Fruit fly (Drosophila melanogaster): Measurements from ENCODE around the gene Ugt316A1.

Gene Ugt316A1

DNA sequence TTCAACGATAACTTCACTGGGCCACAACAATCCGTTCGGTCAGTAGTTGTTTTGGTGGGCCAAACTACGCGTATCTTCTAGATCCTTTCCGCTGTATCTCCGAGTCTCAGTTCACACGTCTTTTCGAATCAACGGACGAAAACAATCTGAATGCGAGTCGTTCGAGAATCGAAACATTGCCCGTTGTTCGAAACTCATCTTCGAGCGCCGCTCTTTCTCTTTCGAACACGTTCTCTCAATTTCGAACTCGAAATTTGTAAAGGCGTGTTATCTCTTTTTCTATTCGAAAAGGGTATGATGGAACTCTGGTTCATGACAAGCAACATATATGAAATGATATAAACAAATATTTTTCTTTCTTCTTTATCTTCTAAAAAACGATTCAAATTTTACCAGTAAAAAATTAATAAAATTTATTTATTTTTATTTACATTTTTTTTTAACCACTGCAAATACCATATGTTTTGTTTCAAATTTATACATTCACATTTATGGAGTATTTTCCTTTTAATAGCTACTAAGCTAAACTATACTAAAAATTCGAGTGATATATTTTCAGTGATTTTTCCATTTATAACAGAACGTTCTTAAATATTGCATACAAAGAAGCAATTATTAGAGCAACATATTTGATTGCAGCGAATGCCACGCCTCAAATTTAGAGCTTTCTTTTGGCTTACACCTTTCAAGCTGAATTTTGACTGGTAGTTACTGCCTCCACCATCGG is 17.2 kb downstream of the Ugt316A1 start, which contains the start of gene nkd:
nkd (minus strand) TSS at position 151 of the 727 bp plus-strand sequence.
- TF ChIP-seq CG13204 (GFP tag; optimal IDR thresholded peaks at IDR 0.05) (peak; percentile 29), CG4496 (GFP tag; IDR thresholded peaks at IDR 0.05) (peak; percentile 87), CG14655 (GFP tag; optimal IDR thresholded peaks at IDR 0.05) (peak; percentile 76), CG17806 (tag; optimal IDR thresholded peaks at IDR 0.05) (peak; percentile 88), CG15710 (tag; optimal IDR thresholded peaks at IDR 0.05) (peak; percentile 85), CG9948 (tag; optimal IDR thresholded peaks at IDR 0.05) (peak; percentile 79), Pif1A (GFP tag; optimal IDR thresholded peaks at IDR 0.05) (peak; percentile 68), Snoo (tag; optimal IDR thresholded peaks at IDR 0.05) (peak; percentile 82), fd96Ca (GFP tag; IDR thresholded peaks at IDR 0.05) (no peak; the same call in 2 of the 3 replicates), rn (GFP tag; IDR thresholded peaks at IDR 0.05) (0 out of 2 replicates have a peak, but pooled peaks have one; percentile 20), Ets98B (GFP tag; IDR thresholded peaks at IDR 0.05) (peak; percentile 91), CG34367 (tag; optimal IDR thresholded peaks at IDR 0.05) (peak; percentile 78), CG32121 (GFP tag; IDR thresholded peaks at IDR 0.05) (peak; percentile 91), D1 (tag; optimal IDR thresholded peaks at IDR 0.05) (peak; percentile 92), gl (tag; optimal IDR thresholded peaks at IDR 0.05) (peak; percentile 17), CG12605 (GFP tag; IDR thresholded peaks at IDR 0.05) (peak; percentile 85), Pif1B (GFP tag; optimal IDR thresholded peaks at IDR 0.05) (peak; percentile 71), CG8301 (tag; optimal IDR thresholded peaks at IDR 0.05) (peak; percentile 76), CG8159 (tag; optimal IDR thresholded peaks at IDR 0.05) (peak; percentile 85), EcR (GFP tag; optimal IDR thresholded peaks at IDR 0.05) (peak; percentile 49), CG10348 (GFP tag; IDR thresholded peaks at IDR 0.05) (no peak)

DNA sequence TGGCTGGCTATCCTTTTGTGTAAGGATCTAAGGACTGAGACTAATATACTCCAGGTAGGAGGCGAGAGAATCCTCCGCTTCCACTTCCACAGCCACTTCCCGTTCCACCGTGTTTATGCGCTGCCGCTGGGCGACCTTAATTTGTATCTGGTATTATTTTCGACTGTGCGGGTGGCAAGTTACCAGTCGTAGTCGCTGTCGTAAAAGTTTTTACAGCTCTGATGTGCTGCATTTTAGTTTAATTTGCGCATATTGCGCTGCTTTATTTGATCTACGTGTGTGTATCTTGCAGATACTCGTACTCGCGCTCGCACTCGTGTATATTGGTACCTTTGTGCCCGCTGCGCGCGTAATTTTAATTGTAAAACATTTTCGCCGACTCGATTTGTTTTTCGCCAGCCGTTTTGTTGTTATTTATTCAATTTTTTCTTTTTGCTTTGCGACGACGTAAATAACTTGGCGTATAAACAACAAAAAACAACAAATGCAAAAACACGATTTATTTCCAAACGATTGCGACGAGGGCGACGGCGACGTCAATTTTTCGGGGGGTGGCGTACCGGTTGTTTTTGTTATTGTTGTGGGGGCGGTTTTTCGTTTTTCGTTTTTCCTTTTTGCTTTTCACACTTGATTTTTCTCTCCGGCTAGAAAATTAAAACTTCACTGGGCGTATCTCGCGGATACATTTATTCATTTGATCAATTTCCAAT is 17.9 kb downstream of the Ugt316A1 start:
- peak; percentile 35; the same call in 1 of the 3 replicates for TF ChIP-seq CG4496 (GFP tag; IDR thresholded peaks at IDR 0.05)
- TF ChIP-seq Pif1A (GFP tag; optimal IDR thresholded peaks at IDR 0.05) = no peak
- no peak for TF ChIP-seq Ets98B (GFP tag; IDR thresholded peaks at IDR 0.05)

DNA sequence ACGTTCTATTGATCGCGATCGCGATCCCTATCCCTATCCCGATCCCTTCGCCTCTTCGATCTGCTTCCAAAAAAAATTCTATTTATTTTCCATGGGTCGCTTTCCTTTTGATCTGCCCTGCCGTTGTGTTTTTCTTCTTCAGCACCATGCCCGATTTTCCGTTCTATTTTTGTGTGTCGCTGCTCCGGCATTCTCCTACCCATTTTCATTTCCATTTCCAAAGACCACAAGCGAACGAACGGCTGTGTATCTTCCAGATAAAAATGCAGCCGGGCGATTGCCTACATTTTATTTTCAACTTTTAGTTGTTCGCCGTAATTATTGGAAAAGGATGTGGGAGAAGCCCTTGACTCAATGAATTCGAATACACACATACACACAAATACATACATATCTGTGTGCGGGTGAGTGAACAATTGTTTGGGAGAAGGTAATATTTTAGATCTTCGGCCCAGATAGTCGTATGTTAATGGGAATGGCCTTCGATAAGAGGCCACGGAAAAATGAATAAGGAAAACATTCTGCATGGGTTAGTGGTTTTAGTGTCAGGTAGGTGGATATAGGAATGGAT is 19.1 kb downstream of the Ugt316A1 start:
- no peak for TF ChIP-seq CG32121 (GFP tag; IDR thresholded peaks at IDR 0.05)
- no peak for TF ChIP-seq CG15710 (tag; optimal IDR thresholded peaks at IDR 0.05)
- no peak for TF ChIP-seq CG8159 (tag; optimal IDR thresholded peaks at IDR 0.05)
- no peak for TF ChIP-seq CG4496 (GFP tag; IDR thresholded peaks at IDR 0.05)
- TF ChIP-seq CG9948 (tag; optimal IDR thresholded peaks at IDR 0.05) = no peak
- TF ChIP-seq Pif1A (GFP tag; optimal IDR thresholded peaks at IDR 0.05) = no peak

DNA sequence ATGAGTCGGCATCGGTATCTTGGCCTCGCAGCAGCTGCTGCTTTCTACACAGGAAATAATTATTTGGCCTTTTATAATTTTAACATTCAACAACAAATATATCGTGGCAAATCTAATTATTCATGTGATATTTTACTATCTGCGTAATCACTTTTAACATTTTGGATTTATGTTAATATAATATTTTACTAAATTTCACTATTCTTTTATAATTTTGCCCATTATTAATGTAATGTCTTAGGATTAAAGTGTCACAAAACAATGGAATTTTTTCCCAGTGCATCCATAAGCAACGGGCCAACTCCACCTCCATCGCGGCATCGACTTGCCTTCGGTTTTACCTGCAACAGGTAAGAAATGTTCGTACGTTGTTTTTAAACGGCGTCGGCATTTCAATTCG is 20.1 kb downstream of the Ugt316A1 start:
- TF ChIP-seq CG15710 (tag; optimal IDR thresholded peaks at IDR 0.05) (peak; percentile 97), Pif1A (GFP tag; optimal IDR thresholded peaks at IDR 0.05) (peak; percentile 84), CG12605 (GFP tag; IDR thresholded peaks at IDR 0.05) (peak; percentile 84), CG10348 (GFP tag; IDR thresholded peaks at IDR 0.05) (peak; percentile 38; the same call in 1 of the 2 replicates), CG32121 (GFP tag; IDR thresholded peaks at IDR 0.05) (peak; percentile 88), CG4496 (GFP tag; IDR thresholded peaks at IDR 0.05) (peak; percentile 85), D1 (tag; optimal IDR thresholded peaks at IDR 0.05) (peak; percentile 95), fd96Ca (GFP tag; IDR thresholded peaks at IDR 0.05) (peak; percentile 61; the same call in 1 of the 3 replicates), CG9948 (tag; optimal IDR thresholded peaks at IDR 0.05) (peak; percentile 97), rn (GFP tag; IDR thresholded peaks at IDR 0.05) (peak; percentile 79), CG17806 (tag; optimal IDR thresholded peaks at IDR 0.05) (peak; percentile 96), Snoo (tag; optimal IDR thresholded peaks at IDR 0.05) (peak; percentile 93), CG13204 (GFP tag; optimal IDR thresholded peaks at IDR 0.05) (no peak), Ets98B (GFP tag; IDR thresholded peaks at IDR 0.05) (peak; percentile 82), gl (tag; optimal IDR thresholded peaks at IDR 0.05) (peak; percentile 80), CG34367 (tag; optimal IDR thresholded peaks at IDR 0.05) (peak; percentile 93), EcR (GFP tag; optimal IDR thresholded peaks at IDR 0.05) (no peak), CG8301 (tag; optimal IDR thresholded peaks at IDR 0.05) (peak; percentile 95), Pif1B (GFP tag; optimal IDR thresholded peaks at IDR 0.05) (peak; percentile 91), CG14655 (GFP tag; optimal IDR thresholded peaks at IDR 0.05) (peak; percentile 96), CG8159 (tag; optimal IDR thresholded peaks at IDR 0.05) (peak; percentile 98)

DNA sequence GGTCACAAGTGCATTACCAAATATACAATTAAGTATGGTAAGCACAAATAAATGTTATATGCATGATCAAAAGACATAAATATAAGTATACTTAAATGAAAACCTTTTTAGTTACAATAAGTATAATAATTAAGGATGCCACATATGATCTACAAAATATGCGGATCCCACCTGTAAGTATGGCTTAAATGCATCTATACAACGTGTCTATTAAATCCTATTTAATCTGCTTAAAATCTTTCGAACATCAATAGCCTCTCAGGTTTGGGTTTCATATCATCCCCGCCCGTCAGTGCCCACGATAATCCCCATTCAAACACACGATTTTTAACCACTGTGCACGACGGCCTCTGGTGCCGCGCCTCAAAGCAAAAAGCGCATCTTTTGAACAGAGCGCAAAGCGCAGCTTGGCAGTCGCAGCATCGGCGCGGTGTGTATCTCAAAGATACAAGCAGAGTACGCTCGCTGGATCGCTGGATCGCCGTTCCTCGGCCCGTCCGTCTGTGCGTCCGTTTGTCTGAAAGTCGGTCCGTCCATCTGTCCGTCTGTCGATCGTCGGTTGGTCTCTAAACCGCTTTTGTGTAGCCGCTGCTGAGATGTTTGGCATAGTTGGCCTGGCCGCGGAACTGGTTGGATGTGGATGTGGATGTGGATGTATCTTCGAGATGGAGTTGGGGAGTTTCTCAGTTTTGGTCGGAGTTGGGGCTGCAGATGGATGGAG is 20.8 kb downstream of the Ugt316A1 start:
- TF ChIP-seq D1 (tag; optimal IDR thresholded peaks at IDR 0.05) (peak; percentile 74), CG12605 (GFP tag; IDR thresholded peaks at IDR 0.05) (no peak; the same call in 1 of the 2 replicates), fd96Ca (GFP tag; IDR thresholded peaks at IDR 0.05) (peak; percentile 36; the same call in 1 of the 3 replicates), rn (GFP tag; IDR thresholded peaks at IDR 0.05) (peak; percentile 45; the same call in 1 of the 2 replicates), CG34367 (tag; optimal IDR thresholded peaks at IDR 0.05) (peak; percentile 77), CG15710 (tag; optimal IDR thresholded peaks at IDR 0.05) (peak; percentile 87), EcR (GFP tag; optimal IDR thresholded peaks at IDR 0.05) (peak; percentile 67), Pif1A (GFP tag; optimal IDR thresholded peaks at IDR 0.05) (peak; percentile 90), gl (tag; optimal IDR thresholded peaks at IDR 0.05) (peak; percentile 61), CG14655 (GFP tag; optimal IDR thresholded peaks at IDR 0.05) (peak; percentile 90), CG13204 (GFP tag; optimal IDR thresholded peaks at IDR 0.05) (peak; percentile 98), CG4496 (GFP tag; IDR thresholded peaks at IDR 0.05) (peak; percentile 49; the same call in 1 of the 3 replicates), Snoo (tag; optimal IDR thresholded peaks at IDR 0.05) (peak; percentile 79), Ets98B (GFP tag; IDR thresholded peaks at IDR 0.05) (no peak), CG8159 (tag; optimal IDR thresholded peaks at IDR 0.05) (peak; percentile 93), CG17806 (tag; optimal IDR thresholded peaks at IDR 0.05) (peak; percentile 81), CG10348 (GFP tag; IDR thresholded peaks at IDR 0.05) (no peak), CG9948 (tag; optimal IDR thresholded peaks at IDR 0.05) (peak; percentile 89), CG32121 (GFP tag; IDR thresholded peaks at IDR 0.05) (0 out of 2 replicates have a peak, but pooled peaks have one; percentile 17), Pif1B (GFP tag; optimal IDR thresholded peaks at IDR 0.05) (peak; percentile 87), CG8301 (tag; optimal IDR thresholded peaks at IDR 0.05) (peak; percentile 87)
